Worm (Caenorhabditis elegans) whole organism, late embryonic: ENCODE measurements around the gene F47G9.4.

ENCODE experiments used
- ceh-6 ChIP-seq: fragments of 200-800 bp; sonication (Bioruptor generic); optimal IDR thresholded peaks from 2 replicates; lab custom pipeline; 2018; ENCODE audit warnings: mild to moderate bottlenecking, missing genetic modification characterization, missing compliant biosample characterization
- hlh-30 ChIP-seq: sonication (generic microtip); optimal IDR thresholded peaks from 2 replicates; lab custom pipeline; 2017; ENCODE audit warnings: antibody characterized with exemption, missing genetic modification characterization, missing compliant biosample characterization; ENCODE audit not compliant: insufficient read depth
- pax-1 ChIP-seq: fragments of 150-350 bp; optimal IDR thresholded peaks from 2 replicates; lab custom pipeline; 2014; ENCODE audit warnings: missing biosample characterization, missing genetic modification characterization
- unc-3 ChIP-seq, 2 experiments: fragments of 200-800 bp in 1 of 2; sonication (Bioruptor generic) in 1 of 2; sonication (generic microtip) in 1 of 2; conservative IDR thresholded peaks in 1 of 2; optimal IDR thresholded peaks in 1 of 2; 2 replicates each; pipeline versions ENCODE4 v1.3.6 to Lab custom; 2016 to 2022; ENCODE audit warnings: missing compliant biosample characterization in 2 of 2, missing genetic modification characterization in 2 of 2, missing genetic modification reagents in 1 of 2

DNA sequence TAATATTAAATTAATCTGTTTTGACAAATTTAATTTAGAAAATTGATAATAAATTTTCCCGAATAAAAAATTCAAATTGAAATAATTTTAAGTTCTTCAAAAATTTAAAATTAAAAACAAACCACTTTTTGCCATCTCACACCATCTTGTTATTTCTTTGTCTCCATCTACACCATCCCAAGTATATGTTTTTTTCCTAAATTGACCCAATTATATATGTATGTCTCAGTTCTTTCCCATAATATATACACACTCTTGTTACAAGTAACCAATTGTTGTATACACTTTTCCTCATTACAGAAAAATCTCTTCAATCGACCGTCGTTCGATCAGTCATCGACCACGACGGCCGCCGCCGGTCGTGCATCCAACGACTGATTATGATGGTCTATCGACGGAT lies 39.3 kb downstream of the F47G9.4 start, which contains the start of gene gly-20:
- no peak for TF ChIP-seq unc-3 (GFP tag; conservative IDR thresholded peaks at IDR 0.05; lab: Robert Waterston, UW)
- TF ChIP-seq unc-3 (tag; optimal IDR thresholded peaks at IDR 0.05; lab: Kevin White, UChicago) = no peak
- TF ChIP-seq hlh-30 (tag; lab: Kevin White, UChicago) = no peak
- TF ChIP-seq ceh-6 (GFP tag; lab: Kevin White, UChicago) = no peak
- TF ChIP-seq pax-1 (tag; lab: Kevin White, UChicago) = no peak
